Fruit fly (Drosophila melanogaster) whole organism, embryonic: ENCODE measurements around the gene hiro.
A peak's percentile ranks its signal among the peaks of the same experiment; 100 is the strongest.

Experiments
- Aef1 ChIP-seq: fragments of 200-800 bp; sonication (Bioruptor generic); IDR thresholded peaks from 3 replicates; pipeline ENCODE4 v1.3.6; 2022; ENCODE audit warnings: missing biosample characterization, missing genetic modification characterization
- Antp ChIP-seq: fragments of 200-800 bp; sonication (Bioruptor generic); optimal IDR thresholded peaks from 3 replicates; lab custom pipeline; 2016; ENCODE audit warnings: missing biosample characterization, missing genetic modification characterization
- Awh ChIP-seq: fragments of 200-800 bp; sonication (Bioruptor generic); IDR thresholded peaks from 2 replicates; pipeline ENCODE4, ENCODE4 v1.3.6; 2022; ENCODE audit warnings: missing biosample characterization, missing genetic modification characterization
- CG10321 ChIP-seq: fragments of 200-800 bp; sonication (Bioruptor generic); IDR thresholded peaks from 2 replicates; pipeline ENCODE4 v1.3.6; 2022; ENCODE audit warnings: missing biosample characterization, missing genetic modification characterization
- CG10431 ChIP-seq: fragments of 200-800 bp; sonication (Bioruptor generic); optimal IDR thresholded peaks from 3 replicates; lab custom pipeline; 2018; ENCODE audit warnings: missing biosample characterization, mild to moderate bottlenecking, missing genetic modification characterization
- CG10565 ChIP-seq: fragments of 200-800 bp; sonication (Bioruptor generic); optimal IDR thresholded peaks from 3 replicates; lab custom pipeline; 2016; ENCODE audit warnings: missing biosample characterization, mild to moderate bottlenecking, missing genetic modification characterization
- CG11560 ChIP-seq: fragments of 200-800 bp; sonication (Bioruptor generic); IDR thresholded peaks from 3 replicates; pipeline ENCODE4 v1.3.6; 2022; ENCODE audit warnings: missing biosample characterization, missing genetic modification characterization
- CG12299 ChIP-seq: fragments of 200-800 bp; sonication (Bioruptor generic); optimal IDR thresholded peaks from 2 replicates; lab custom pipeline; 2018; ENCODE audit warnings: missing biosample characterization, mild to moderate bottlenecking, missing genetic modification characterization
- CG15479 ChIP-seq: fragments of 200-800 bp; sonication (Bioruptor generic); optimal IDR thresholded peaks from 3 replicates; lab custom pipeline; 2019; ENCODE audit warnings: missing biosample characterization, mild to moderate bottlenecking, missing genetic modification characterization, moderate library complexity
- CG1647 ChIP-seq: fragments of 200-800 bp; sonication (Bioruptor generic); optimal IDR thresholded peaks from 3 replicates; lab custom pipeline; 2016; ENCODE audit warnings: missing biosample characterization, missing genetic modification characterization
- CG17328 ChIP-seq: fragments of 200-800 bp; sonication (Bioruptor generic); IDR thresholded peaks from 2 replicates; pipeline ENCODE4 v1.3.6; 2022; ENCODE audit warnings: missing biosample characterization, missing genetic modification characterization
- CG17802 ChIP-seq: fragments of 200-800 bp; sonication (Bioruptor generic); optimal IDR thresholded peaks from 2 replicates; lab custom pipeline; 2018; ENCODE audit warnings: missing biosample characterization, mild to moderate bottlenecking, missing genetic modification characterization, moderate library complexity
- CG18476 ChIP-seq: fragments of 200-800 bp; sonication (Bioruptor generic); optimal IDR thresholded peaks from 2 replicates; lab custom pipeline; 2016; ENCODE audit warnings: missing biosample characterization, mild to moderate bottlenecking, missing genetic modification characterization
- CG2116 ChIP-seq: fragments of 200-800 bp; sonication (Bioruptor generic); optimal IDR thresholded peaks from 3 replicates; lab custom pipeline; 2018; ENCODE audit warnings: missing biosample characterization, mild to moderate bottlenecking, missing genetic modification characterization
- CG2120 ChIP-seq: fragments of 200-800 bp; sonication (Bioruptor generic); optimal IDR thresholded peaks from 3 replicates; lab custom pipeline; 2016; ENCODE audit warnings: missing biosample characterization, missing genetic modification characterization
- CG43689 ChIP-seq: fragments of 200-800 bp; sonication (Bioruptor generic); IDR thresholded peaks from 2 replicates; pipeline ENCODE4 v1.3.6; 2022; ENCODE audit warnings: missing biosample characterization, missing genetic modification characterization
- CG4404 ChIP-seq: fragments of 200-800 bp; sonication (Bioruptor generic); IDR thresholded peaks from 2 replicates; pipeline ENCODE4 v1.3.6; 2022; ENCODE audit warnings: missing biosample characterization, missing genetic modification characterization
- CG4617 ChIP-seq: fragments of 200-800 bp; sonication (Bioruptor generic); optimal IDR thresholded peaks from 3 replicates; lab custom pipeline; 2016; ENCODE audit warnings: missing biosample characterization, missing genetic modification characterization, borderline replicate concordance
- CG9437 ChIP-seq: fragments of 200-800 bp; sonication (Bioruptor generic); optimal IDR thresholded peaks from 2 replicates; lab custom pipeline; 2018; ENCODE audit warnings: missing biosample characterization, mild to moderate bottlenecking, missing genetic modification characterization
- CG9609 ChIP-seq: fragments of 200-800 bp; sonication (Bioruptor generic); optimal IDR thresholded peaks from 3 replicates; lab custom pipeline; 2016; ENCODE audit warnings: missing biosample characterization, missing genetic modification characterization
- Camta ChIP-seq: fragments of 200-800 bp; sonication (Bioruptor generic); optimal IDR thresholded peaks from 2 replicates; lab custom pipeline; 2016; ENCODE audit warnings: missing biosample characterization, missing genetic modification characterization
- D ChIP-seq, 2 experiments: fragments of 200-800 bp in 1 of 2; fragments of >200 bp in 1 of 2; sonication (Bioruptor generic) in 1 of 2; optimal IDR thresholded peaks; 2 replicates in 1 of 2; 3 replicates in 1 of 2; lab custom pipeline; 2017; ENCODE audit warnings: mild to moderate bottlenecking in 1 of 2, missing biosample characterization in 1 of 2, missing genetic modification characterization in 1 of 2, missing genetic modification reagents in 1 of 2
- Deaf1 ChIP-seq: fragments of 200-800 bp; optimal IDR thresholded peaks from 3 replicates; lab custom pipeline; 2019; ENCODE audit warnings: missing biosample characterization, mild to moderate bottlenecking, missing genetic modification characterization, moderate library complexity
- Dip2 ChIP-seq: fragments of 200-800 bp; sonication (Bioruptor generic); IDR thresholded peaks from 2 replicates; pipeline ENCODE4 v1.3.6; 2022; ENCODE audit warnings: missing biosample characterization, missing genetic modification characterization
- Doc2 ChIP-seq: fragments of 200-800 bp; sonication (Bioruptor generic); IDR thresholded peaks from 2 replicates; pipeline ENCODE4 v1.3.6; 2022; ENCODE audit warnings: missing biosample characterization, missing genetic modification characterization
- ERR ChIP-seq: fragments of 200-800 bp; sonication (Bioruptor generic); optimal IDR thresholded peaks from 2 replicates; lab custom pipeline; 2016; ENCODE audit warnings: missing biosample characterization, missing genetic modification characterization
- Fer3 ChIP-seq: fragments of 200-800 bp; sonication (Bioruptor generic); optimal IDR thresholded peaks from 2 replicates; lab custom pipeline; 2018; ENCODE audit warnings: missing biosample characterization, mild to moderate bottlenecking, missing genetic modification characterization, moderate library complexity
- H2.0 ChIP-seq: fragments of 200-800 bp; sonication (Bioruptor generic); IDR thresholded peaks from 2 replicates; pipeline ENCODE4 v1.3.6; 2022; ENCODE audit warnings: missing biosample characterization, missing genetic modification characterization
- HmgZ ChIP-seq: fragments of 200-800 bp; sonication (Bioruptor generic); optimal IDR thresholded peaks from 2 replicates; lab custom pipeline; 2018; ENCODE audit warnings: missing biosample characterization, mild to moderate bottlenecking, missing genetic modification characterization
- MTF-1 ChIP-seq: fragments of 200-800 bp; sonication (Bioruptor generic); optimal IDR thresholded peaks from 2 replicates; lab custom pipeline; 2018; ENCODE audit warnings: missing biosample characterization, mild to moderate bottlenecking, missing genetic modification characterization, borderline replicate concordance
- Mrtf ChIP-seq: fragments of 200-800 bp; sonication (Bioruptor generic); IDR thresholded peaks from 3 replicates; pipeline ENCODE4 v1.3.6; 2022; ENCODE audit warnings: missing biosample characterization, missing genetic modification characterization
- Nf-YB ChIP-seq: fragments of 200-800 bp; sonication (Bioruptor generic); optimal IDR thresholded peaks from 3 replicates; lab custom pipeline; 2019; ENCODE audit warnings: missing biosample characterization, mild to moderate bottlenecking, missing genetic modification characterization, moderate library complexity
- Rx ChIP-seq: fragments of 200-800 bp; sonication (Bioruptor generic); IDR thresholded peaks from 2 replicates; pipeline ENCODE4 v1.3.6; 2022; ENCODE audit warnings: missing biosample characterization, missing genetic modification characterization
- Sry-β ChIP-seq: fragments of 200-800 bp; sonication (Bioruptor generic); optimal IDR thresholded peaks from 2 replicates; lab custom pipeline; 2018; ENCODE audit warnings: missing biosample characterization, mild to moderate bottlenecking, missing genetic modification characterization, moderate library complexity
- cas ChIP-seq: fragments of 200-800 bp; sonication (Bioruptor generic); IDR thresholded peaks from 2 replicates; pipeline ENCODE4 v1.3.6; 2022; ENCODE audit warnings: missing biosample characterization, missing genetic modification characterization
- chm ChIP-seq: fragments of 200-800 bp; sonication (Bioruptor generic); IDR thresholded peaks from 2 replicates; pipeline ENCODE4 v1.3.6; 2022; ENCODE audit warnings: missing biosample characterization, missing genetic modification characterization
- croc ChIP-seq: fragments of 200-800 bp; sonication (Bioruptor generic); conservative IDR thresholded peaks from 3 replicates; pipeline ENCODE4 v1.3.6; 2022; ENCODE audit warnings: missing biosample characterization, missing genetic modification characterization
- crp ChIP-seq, 2 experiments: fragments of 200-800 bp; sonication (Bioruptor generic); optimal IDR thresholded peaks; 2 replicates in 1 of 2; 3 replicates in 1 of 2; lab custom pipeline; 2017; ENCODE audit warnings: missing biosample characterization in 2 of 2, missing genetic modification characterization in 2 of 2, mild to moderate bottlenecking in 1 of 2, moderate library complexity in 1 of 2
- cwo ChIP-seq: fragments of 200-800 bp; sonication (Bioruptor generic); optimal IDR thresholded peaks from 3 replicates; lab custom pipeline; 2017; ENCODE audit warnings: missing biosample characterization, missing genetic modification characterization, mild to moderate bottlenecking, moderate library complexity, missing genetic modification reagents
- exex ChIP-seq: fragments of 200-800 bp; sonication (Bioruptor generic); optimal IDR thresholded peaks from 4 replicates; lab custom pipeline; 2018; ENCODE audit warnings: missing biosample characterization, mild to moderate bottlenecking, missing genetic modification characterization, moderate library complexity
- fd64A ChIP-seq: fragments of 200-800 bp; sonication (Bioruptor generic); optimal IDR thresholded peaks from 3 replicates; lab custom pipeline; 2018; ENCODE audit warnings: missing biosample characterization, mild to moderate bottlenecking, missing genetic modification characterization
- gfzf ChIP-seq: fragments of 200-800 bp; sonication (Bioruptor generic); optimal IDR thresholded peaks from 2 replicates; lab custom pipeline; 2016; ENCODE audit warnings: missing biosample characterization, mild to moderate bottlenecking, missing genetic modification characterization, moderate library complexity
- insv ChIP-seq, 2 experiments: fragments of 200-800 bp; sonication (Bioruptor generic); optimal IDR thresholded peaks; 3 replicates each; lab custom pipeline; 2016 to 2018; ENCODE audit warnings: missing biosample characterization in 2 of 2, missing genetic modification characterization in 2 of 2
- onecut ChIP-seq: fragments of 200-800 bp; sonication (Bioruptor generic); IDR thresholded peaks from 2 replicates; pipeline ENCODE4 v1.3.6; 2022; ENCODE audit warnings: missing biosample characterization, missing genetic modification characterization
- pzg ChIP-seq: fragments of 200-800 bp; sonication (Bioruptor generic); optimal IDR thresholded peaks from 3 replicates; lab custom pipeline; 2018; ENCODE audit warnings: missing biosample characterization, mild to moderate bottlenecking, missing genetic modification characterization, moderate library complexity
- stwl ChIP-seq: fragments of 200-800 bp; sonication (Bioruptor generic); optimal IDR thresholded peaks from 3 replicates; lab custom pipeline; 2018; ENCODE audit warnings: missing biosample characterization, mild to moderate bottlenecking, missing genetic modification characterization, moderate library complexity
- tap ChIP-seq: fragments of 200-800 bp; optimal IDR thresholded peaks from 3 replicates; lab custom pipeline; 2019; ENCODE audit warnings: missing biosample characterization, mild to moderate bottlenecking, missing genetic modification characterization, moderate library complexity
- trem ChIP-seq: fragments of 200-800 bp; optimal IDR thresholded peaks from 3 replicates; lab custom pipeline; 2019; ENCODE audit warnings: missing biosample characterization, mild to moderate bottlenecking, missing genetic modification characterization, moderate library complexity
- zen2 ChIP-seq: fragments of 200-800 bp; sonication (Bioruptor generic); IDR thresholded peaks from 3 replicates; pipeline ENCODE4 v1.3.6; 2022; ENCODE audit warnings: missing biosample characterization, missing genetic modification characterization; ENCODE audit not compliant: partially characterized antibody

hiro gene

DNA sequence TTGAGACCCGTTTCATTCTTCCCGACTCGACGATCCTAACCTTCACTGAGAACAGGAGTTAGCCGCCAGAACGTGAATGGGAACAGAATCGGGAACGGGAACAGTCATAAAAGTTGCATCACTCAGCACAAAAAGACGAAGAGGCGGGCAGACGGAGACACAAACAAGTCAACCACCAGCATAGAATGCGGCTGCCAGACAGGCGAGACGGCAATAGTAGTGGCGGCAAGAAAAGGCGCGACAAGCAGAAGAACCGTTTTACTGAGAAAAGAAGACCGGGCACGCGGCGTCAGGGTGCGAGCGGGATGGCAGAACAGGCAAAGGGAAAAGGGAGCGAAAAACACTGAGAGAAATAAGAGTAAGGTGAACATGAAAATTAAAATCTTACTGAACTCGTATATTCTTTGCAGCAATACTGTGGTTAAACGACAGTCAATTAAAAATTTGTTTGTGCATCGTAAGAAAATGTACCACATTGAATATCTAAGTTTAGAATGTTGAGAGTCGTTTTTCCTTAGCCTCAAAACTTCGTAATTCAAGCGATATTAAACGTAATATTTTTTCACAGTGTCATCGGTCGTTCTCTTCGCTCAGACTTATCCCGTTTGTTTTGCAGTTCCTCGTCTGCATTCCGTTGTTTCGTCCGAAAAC lies 47.3 kb downstream of the hiro start (continued):
- peak; percentile 77 for TF ChIP-seq CG17328 (GFP tag; lab: Robert Waterston, UW)
- peak; percentile 71 for TF ChIP-seq Fer3
- no peak for TF ChIP-seq gfzf
- TF ChIP-seq H2.0 (GFP tag; lab: Robert Waterston, UW), result peak; percentile 56
- peak; percentile 52 for TF ChIP-seq stwl
- peak; percentile 38 for TF ChIP-seq Nf-YB (GFP tag; lab: Kevin White, UChicago)
- peak; percentile 44 for TF ChIP-seq cwo
- no peak for TF ChIP-seq Deaf1 (tag; lab: Kevin White, UChicago)
- no peak for TF ChIP-seq exex (tag; lab: Kevin White, UChicago)
- TF ChIP-seq CG9437 (GFP tag; lab: Kevin White, UChicago), result peak; percentile 80
- peak; percentile 54 for TF ChIP-seq CG2116
- no peak for TF ChIP-seq Dip2 (GFP tag; lab: Robert Waterston, UW)
- TF ChIP-seq CG4404, result peak; percentile 82
- TF ChIP-seq Rx (GFP tag; lab: Robert Waterston, UW), result peak; percentile 71
- peak; percentile 75 for TF ChIP-seq onecut
- peak; percentile 60 for TF ChIP-seq Aef1 (GFP tag; lab: Robert Waterston, UW)
- TF ChIP-seq Awh (GFP tag; lab: Robert Waterston, UW), result peak; percentile 61; the same call in 1 of the 2 replicates
- TF ChIP-seq CG2120 (GFP tag; lab: Kevin White, UChicago), result peak; percentile 70
- TF ChIP-seq Camta (GFP tag; lab: Kevin White, UChicago), result peak; percentile 85
- TF ChIP-seq CG17802 (tag; lab: Kevin White, UChicago), result peak; percentile 30
- TF ChIP-seq ERR (GFP tag; lab: Kevin White, UChicago), result peak; percentile 43
- TF ChIP-seq crp (GFP tag; optimal IDR thresholded peaks at IDR 0.05; lab: Kevin White, UChicago), result peak in 1 of 2 experiments; percentile 38
- TF ChIP-seq fd64A, result peak; percentile 63
- TF ChIP-seq CG4617, result peak; percentile 40
- TF ChIP-seq trem, result peak; percentile 90
- peak; percentile 58 for TF ChIP-seq MTF-1
- peak; percentile 85 for TF ChIP-seq Antp (GFP tag; lab: Kevin White, UChicago)
- TF ChIP-seq HmgZ (tag; lab: Kevin White, UChicago), result peak; percentile 51
- peak; percentile 85 for TF ChIP-seq CG10321 (GFP tag; lab: Robert Waterston, UW)
- TF ChIP-seq Sry-β (GFP tag; lab: Kevin White, UChicago), result no peak
- peak; percentile 83 for TF ChIP-seq CG15479 (GFP tag; lab: Kevin White, UChicago)
- no peak for TF ChIP-seq zen2 (GFP tag; lab: Robert Waterston, UW)
- TF ChIP-seq CG43689 (GFP tag; lab: Robert Waterston, UW), result no peak
- peak; percentile 31; the same call in 1 of the 2 replicates for TF ChIP-seq cas (GFP tag; lab: Robert Waterston, UW)
- peak; percentile 76 for TF ChIP-seq croc (GFP tag; lab: Robert Waterston, UW)
- no peak for TF ChIP-seq Doc2
- TF ChIP-seq pzg (GFP tag; lab: Kevin White, UChicago), result no peak
- peak; percentile 76 for TF ChIP-seq CG1647
- TF ChIP-seq CG18476 (GFP tag; lab: Kevin White, UChicago), result peak; percentile 77
- TF ChIP-seq CG10431 (GFP tag; lab: Kevin White, UChicago), result peak; percentile 73
- no peak for TF ChIP-seq D (optimal IDR thresholded peaks at IDR 0.05; lab: Kevin White, UChicago)
- peak; percentile 90 for TF ChIP-seq D (GFP tag; optimal IDR thresholded peaks at IDR 0.05; lab: Kevin White, UChicago)
- TF ChIP-seq Mrtf, result peak; percentile 71; the same call in 2 of the 3 replicates
- peak; percentile 76 for TF ChIP-seq CG12299 (tag; lab: Kevin White, UChicago)
- peak; percentile 22 to 42 for TF ChIP-seq insv (GFP tag; optimal IDR thresholded peaks at IDR 0.05; lab: Kevin White, UChicago)
- TF ChIP-seq CG11560 (tag; lab: Robert Waterston, UW), result no peak
- peak; percentile 74 for TF ChIP-seq chm (GFP tag; lab: Robert Waterston, UW)
- TF ChIP-seq CG9609, result peak; percentile 80
- TF ChIP-seq CG10565 (GFP tag; lab: Kevin White, UChicago), result peak; percentile 60
- peak; percentile 88 for TF ChIP-seq tap
